Fruit fly (Drosophila melanogaster): Measurements from ENCODE around the gene PH4alphaMP.

dm6 chr3R:30465775-30466494 is 30.0 kb downstream of the PH4alphaMP start, which contains the start of gene PH4alphaEFB:
- TF ChIP-seq CG8632 (GFP tag; optimal IDR thresholded peaks at IDR 0.05), result no peak
- no peak for TF ChIP-seq Lpt (GFP tag; optimal IDR thresholded peaks at IDR 0.05)
- no peak for TF ChIP-seq Met (GFP tag; optimal IDR thresholded peaks at IDR 0.05)
- no peak for TF ChIP-seq topi (GFP tag; optimal IDR thresholded peaks at IDR 0.05)
- no peak for TF ChIP-seq CG16779 (tag; optimal IDR thresholded peaks at IDR 0.05)
- peak; percentile 62 for TF ChIP-seq dsx (GFP tag; optimal IDR thresholded peaks at IDR 0.05; ENCODE audit: poor library complexity, severe bottlenecking)
- no peak for TF ChIP-seq Hr39 (GFP tag; optimal IDR thresholded peaks at IDR 0.05)
